Worm (Caenorhabditis elegans): Measurements from ENCODE around the gene Y113G7B.11.

Gene Y113G7B.11

DNA sequence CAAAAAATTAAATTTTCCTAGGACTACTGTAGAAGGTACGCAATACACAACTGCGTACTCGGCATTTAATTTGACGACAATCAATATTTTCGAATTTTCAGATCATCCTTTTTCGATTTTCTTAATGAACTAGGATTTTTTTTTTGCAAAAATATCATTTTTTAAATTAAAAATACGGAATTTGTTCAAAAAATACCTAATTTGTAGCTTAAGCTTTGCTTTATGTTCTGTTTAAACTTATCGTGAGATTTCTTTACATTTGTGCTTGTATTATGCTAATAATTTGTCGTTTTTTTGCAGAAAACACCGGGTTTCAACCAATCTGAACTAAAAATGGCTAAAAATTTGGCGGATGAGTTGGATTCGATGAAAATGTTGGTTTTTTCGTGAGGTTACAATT is 18.4 kb downstream of the Y113G7B.11 start, which contains the start of gene ftr-1:
ftr-1 (plus strand) TSS at position 301 of the 400 bp plus-strand sequence.
- no peak for TF ChIP-seq unc-62 (GFP tag; optimal IDR thresholded peaks at IDR 0.05)

DNA sequence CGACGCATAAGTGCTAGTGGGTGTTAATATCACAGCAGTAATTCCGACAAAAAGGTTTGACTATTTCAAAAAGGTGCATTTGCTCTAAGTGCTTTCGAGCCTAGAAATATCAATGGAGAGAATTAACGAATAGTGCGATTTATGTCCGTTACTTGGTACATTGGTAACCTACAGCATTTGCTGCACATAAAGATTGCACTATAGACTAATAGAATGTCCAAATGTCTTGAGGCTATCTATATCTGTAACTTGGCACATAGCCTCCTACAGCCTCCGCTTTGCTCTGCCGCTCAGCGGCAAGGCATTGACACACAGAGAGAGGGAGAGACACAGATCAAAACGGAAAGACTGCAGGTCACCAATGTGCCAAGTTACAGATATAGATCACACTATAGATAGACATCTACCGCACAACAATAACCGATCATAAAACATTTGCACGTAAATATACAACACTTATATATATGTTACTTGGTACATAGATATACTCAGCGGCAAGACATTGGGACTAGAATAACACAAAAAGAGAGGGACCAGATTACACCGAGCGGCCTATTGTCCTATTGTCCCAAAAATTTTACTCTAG is 19.6 kb downstream of the Y113G7B.11 start, which contains the start of the genes srh-217 and Y113G7B.28:
srh-217 (minus strand) TSS at position 101 of the 586 bp plus-strand sequence.
Y113G7B.28 (plus strand) TSS at position 536 of the 586 bp plus-strand sequence.
- no peak for TF ChIP-seq unc-62 (GFP tag; optimal IDR thresholded peaks at IDR 0.05)

DNA sequence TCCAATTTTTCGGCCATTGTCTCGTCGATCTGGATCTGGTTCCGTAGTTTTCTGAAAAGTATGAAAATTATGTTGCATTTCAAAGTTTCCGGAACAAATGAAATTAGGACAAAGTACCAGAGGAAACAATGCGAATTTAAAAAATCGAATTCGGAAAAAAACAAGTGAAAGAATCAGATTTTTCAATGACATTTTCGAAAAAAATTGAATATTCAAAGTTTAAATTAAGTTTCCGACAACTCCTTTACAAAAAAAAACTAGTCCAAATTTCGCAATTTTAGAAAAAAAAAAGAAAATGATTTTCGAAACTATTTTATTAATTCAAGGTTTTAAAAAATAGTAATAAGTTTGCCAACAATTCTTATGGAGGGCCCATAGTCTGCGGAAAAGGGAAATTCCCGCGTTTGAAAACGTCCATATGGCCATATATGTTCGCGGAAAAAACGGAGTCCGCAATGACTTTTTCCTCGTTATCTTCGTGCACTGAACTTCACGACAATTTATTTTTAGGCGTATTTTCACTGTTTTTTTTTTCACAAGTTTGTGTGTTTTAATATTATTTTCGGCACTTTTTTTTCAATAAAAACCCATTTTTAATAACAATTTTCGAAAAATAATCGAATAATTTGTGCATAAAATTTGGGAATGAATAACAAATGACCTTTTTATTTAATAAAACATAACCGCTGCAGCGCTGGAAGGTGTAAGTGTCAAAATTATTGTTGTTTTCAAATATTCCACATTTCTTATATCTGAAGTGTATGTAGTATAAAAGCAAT is 22.8 kb downstream of the Y113G7B.11 start, which contains the start of the genes fbxa-115 and Y113G7B.27:
fbxa-115 (minus strand) TSS at position 51 of the 779 bp plus-strand sequence.
Y113G7B.27 (plus strand) TSS at position 729 of the 779 bp plus-strand sequence.
- TF ChIP-seq unc-62 (GFP tag; optimal IDR thresholded peaks at IDR 0.05) = no peak

DNA sequence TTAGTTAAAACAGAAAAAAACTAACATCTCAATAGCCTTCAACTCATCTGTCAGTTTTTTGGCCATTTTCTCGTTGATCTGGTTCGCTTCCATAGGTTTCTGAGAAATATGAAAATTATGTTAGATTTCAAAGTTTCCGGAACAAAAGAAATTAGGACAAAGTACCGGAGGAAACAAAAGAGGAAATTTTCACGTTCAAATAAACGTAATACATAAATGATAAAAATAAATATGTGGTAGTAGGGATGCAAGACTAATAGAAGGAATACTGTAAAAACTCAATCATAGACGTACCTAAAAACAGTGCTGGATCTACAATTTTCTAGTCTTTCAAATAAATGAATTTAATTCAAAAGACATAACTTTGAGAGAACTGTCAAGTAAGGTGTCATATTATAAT is 26.3 kb downstream of the Y113G7B.11 start, which contains the start of gene fbxa-116:
fbxa-116 (minus strand) TSS at position 101 of the 400 bp plus-strand sequence.
- no peak for TF ChIP-seq unc-62 (GFP tag; optimal IDR thresholded peaks at IDR 0.05)

DNA sequence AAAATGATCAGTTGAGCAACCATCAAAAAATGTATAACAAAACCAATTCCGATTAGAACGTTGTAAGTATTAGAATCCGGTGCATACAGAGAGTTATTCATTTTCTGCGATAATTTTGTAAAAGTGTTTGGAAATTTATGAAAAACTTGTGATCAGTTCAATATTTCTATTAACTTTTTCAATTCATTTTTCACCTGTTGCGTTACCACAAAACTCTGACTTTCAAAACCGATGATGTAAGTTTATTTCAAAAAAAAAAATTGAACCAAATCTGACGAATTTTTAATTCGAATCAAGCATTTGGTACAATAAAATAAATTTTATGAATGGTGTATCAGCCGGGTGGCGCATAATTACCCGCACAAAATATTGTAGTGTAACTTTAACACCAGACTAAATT is 28.5 kb downstream of the Y113G7B.11 start, which contains the start of gene srz-16:
srz-16 (minus strand) TSS at position 101 of the 400 bp plus-strand sequence.
- TF ChIP-seq unc-62 (GFP tag; optimal IDR thresholded peaks at IDR 0.05) = no peak

DNA sequence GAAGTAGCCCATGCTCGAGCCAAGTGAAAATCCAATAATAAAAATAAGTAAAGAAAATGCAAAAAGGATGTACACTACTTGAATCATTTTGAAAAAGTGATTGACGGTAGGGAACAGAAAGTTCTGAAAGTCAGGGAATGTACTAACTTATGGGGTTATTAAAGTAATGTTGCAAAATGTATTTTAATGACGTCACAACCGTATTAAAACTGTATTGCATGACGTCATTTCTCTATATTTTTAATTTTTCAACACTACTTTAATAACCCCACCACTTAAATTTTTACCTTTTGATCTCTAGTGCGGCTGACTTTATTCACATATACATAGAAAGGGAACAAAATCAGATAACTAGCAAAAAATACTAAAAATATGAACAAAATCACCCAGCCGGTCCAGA is 32.8 kb downstream of the Y113G7B.11 start:
- TF ChIP-seq unc-62 (GFP tag; optimal IDR thresholded peaks at IDR 0.05) = no peak

DNA sequence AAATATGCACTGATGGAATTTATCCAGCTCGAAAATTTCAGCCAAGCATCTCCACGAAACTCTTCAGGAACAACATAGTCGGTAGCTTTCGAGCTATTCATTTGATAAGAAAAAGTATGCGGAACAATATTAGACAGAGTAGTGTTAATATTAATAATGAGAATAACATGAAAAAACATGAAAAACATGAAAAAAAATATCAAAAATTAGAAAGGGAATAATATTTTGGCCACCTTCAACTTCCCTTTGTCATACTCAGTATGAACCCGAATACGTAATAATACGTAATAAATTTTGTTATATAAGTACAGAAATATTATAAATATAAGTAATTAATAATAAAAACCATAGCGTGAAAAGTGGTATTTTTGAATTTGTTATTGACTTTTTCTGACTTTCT is 43.2 kb downstream of the Y113G7B.11 start, which contains the start of gene srw-39:
srw-39 (minus strand) TSS at position 101 of the 400 bp plus-strand sequence.
- no peak for TF ChIP-seq unc-62 (GFP tag; optimal IDR thresholded peaks at IDR 0.05)

DNA sequence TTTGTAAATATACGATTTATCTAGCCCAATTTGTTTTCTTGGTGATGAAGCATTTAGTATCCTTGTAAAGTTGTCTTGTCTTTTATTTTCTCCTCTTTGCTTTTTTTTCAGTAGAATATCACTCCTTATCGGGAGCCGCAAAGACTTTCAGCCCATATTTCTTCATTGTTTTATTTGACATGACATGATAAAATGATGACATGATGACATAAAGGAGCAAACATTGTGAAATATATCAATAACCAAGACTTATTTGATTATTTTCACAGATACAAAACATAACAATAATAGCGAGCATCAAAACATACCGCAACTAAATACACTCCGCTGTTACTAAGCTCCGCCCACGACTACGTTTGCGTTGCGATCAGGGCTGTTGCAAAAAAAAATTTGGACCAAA is 49.3 kb downstream of the Y113G7B.11 start:
- TF ChIP-seq unc-62 (GFP tag; optimal IDR thresholded peaks at IDR 0.05) = no peak

DNA sequence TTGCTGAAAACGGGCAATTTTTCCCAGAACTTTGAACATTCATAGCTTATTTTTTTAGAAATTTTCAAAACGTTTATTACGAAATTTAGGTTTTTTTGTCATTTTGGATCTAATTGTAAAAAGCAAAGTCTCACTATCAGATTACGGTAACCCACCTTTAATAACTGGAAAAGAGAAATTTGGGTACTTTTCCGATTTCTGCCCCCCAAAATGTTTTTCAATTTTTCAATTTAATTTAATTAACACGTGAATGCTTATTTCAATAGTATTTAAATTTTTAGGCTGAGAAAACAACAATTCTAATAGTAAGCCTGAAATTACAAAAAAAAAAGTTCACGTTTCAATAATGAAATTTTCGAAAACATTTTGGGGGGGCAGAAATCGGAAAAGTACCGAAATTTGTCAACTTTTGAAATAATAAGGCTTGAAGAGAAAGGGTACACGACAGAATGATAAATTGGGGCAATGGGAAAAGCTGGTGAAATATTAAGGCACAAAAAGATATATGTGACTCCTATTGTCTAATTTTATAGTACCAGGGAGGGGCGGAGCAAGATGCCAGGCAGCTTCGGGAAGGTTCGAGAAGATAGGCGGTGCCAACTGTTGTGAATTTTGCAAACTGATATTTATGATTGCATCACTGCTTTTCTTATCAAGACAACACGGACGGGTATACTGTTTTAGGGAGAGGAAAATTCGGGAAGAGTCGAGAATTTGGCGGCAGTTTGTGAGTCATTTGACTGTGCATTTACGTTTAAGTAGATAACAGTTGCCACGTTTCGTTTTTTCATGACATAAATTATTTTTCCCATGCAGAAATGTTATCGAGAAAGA is 50.8 kb downstream of the Y113G7B.11 start, which contains the start of gene F19B2.5:
F19B2.5 (minus strand) TSS at position 107 of the 834 bp plus-strand sequence.
- TF ChIP-seq unc-62 (GFP tag; optimal IDR thresholded peaks at IDR 0.05) = no peak

Data from whole organism, dauer.